Worm (Caenorhabditis elegans) whole organism, L4/young adult: ENCODE data around the gene C27C12.3.

Experiments
- W03F9.2 ChIP-seq: fragments of 150-350 bp; optimal IDR thresholded peaks from 2 replicates; lab custom pipeline; 2014; ENCODE audit warnings: missing biosample characterization, missing genetic modification characterization
- dao-5 ChIP-seq: sonication (generic microtip); optimal IDR thresholded peaks from 2 replicates; lab custom pipeline; 2016; ENCODE audit warnings: missing genotype, missing genetic modification characterization, moderate library complexity, missing compliant biosample characterization
- him-1 ChIP-seq: sonication (generic microtip); optimal IDR thresholded peaks from 2 replicates; lab custom pipeline; 2016; ENCODE audit warnings: missing genotype, missing genetic modification reagents, missing genetic modification characterization, missing compliant biosample characterization

- no peak for TF ChIP-seq dao-5 (tag; lab: Kevin White, UChicago)
- TF ChIP-seq him-1, result no peak
- TF ChIP-seq W03F9.2 (tag; lab: Kevin White, UChicago), result no peak
Observed at ce11 chrX:14910689-14911088, 45.0 kb upstream of the C27C12.3 start.
